Worm (Caenorhabditis elegans) whole organism, L1 larva: ENCODE data around the gene B0272.3.

Experiments used
- fos-1 ChIP-seq: fragments of 150-350 bp; optimal IDR thresholded peaks from 2 replicates; lab custom pipeline; 2014; ENCODE audit warnings: missing biosample characterization, missing genetic modification characterization
- sptf-1 ChIP-seq: fragments of 150-350 bp; optimal IDR thresholded peaks from 2 replicates; lab custom pipeline; 2014; ENCODE audit warnings: missing biosample characterization, missing genetic modification characterization

- TF ChIP-seq sptf-1 (tag; lab: Kevin White, UChicago) (no peak), fos-1 (tag; lab: Kevin White, UChicago) (no peak)
These were observed 3.2 kb upstream of the B0272.3 start, which contains the start of gene B0272.4 for ce11 chrX:9428059-9428458.
